Worm (Caenorhabditis elegans) whole organism, L3 larva: ENCODE results near the gene ptr-8.

Source experiments
- jun-1 ChIP-seq: fragments of 150-350 bp; optimal IDR thresholded peaks from 2 replicates; lab custom pipeline; 2014; ENCODE audit warnings: missing biosample characterization, missing genetic modification reagents, missing genetic modification characterization
- nhr-28 ChIP-seq: fragments of 150-350 bp; optimal IDR thresholded peaks from 2 replicates; lab custom pipeline; 2014; ENCODE audit warnings: missing biosample characterization, missing genetic modification characterization
- nhr-76 ChIP-seq: fragments of 150-350 bp; sonication (generic microtip); optimal IDR thresholded peaks from 5 replicates; lab custom pipeline; 2014; ENCODE audit warnings: missing biosample characterization, missing genetic modification characterization

DNA sequence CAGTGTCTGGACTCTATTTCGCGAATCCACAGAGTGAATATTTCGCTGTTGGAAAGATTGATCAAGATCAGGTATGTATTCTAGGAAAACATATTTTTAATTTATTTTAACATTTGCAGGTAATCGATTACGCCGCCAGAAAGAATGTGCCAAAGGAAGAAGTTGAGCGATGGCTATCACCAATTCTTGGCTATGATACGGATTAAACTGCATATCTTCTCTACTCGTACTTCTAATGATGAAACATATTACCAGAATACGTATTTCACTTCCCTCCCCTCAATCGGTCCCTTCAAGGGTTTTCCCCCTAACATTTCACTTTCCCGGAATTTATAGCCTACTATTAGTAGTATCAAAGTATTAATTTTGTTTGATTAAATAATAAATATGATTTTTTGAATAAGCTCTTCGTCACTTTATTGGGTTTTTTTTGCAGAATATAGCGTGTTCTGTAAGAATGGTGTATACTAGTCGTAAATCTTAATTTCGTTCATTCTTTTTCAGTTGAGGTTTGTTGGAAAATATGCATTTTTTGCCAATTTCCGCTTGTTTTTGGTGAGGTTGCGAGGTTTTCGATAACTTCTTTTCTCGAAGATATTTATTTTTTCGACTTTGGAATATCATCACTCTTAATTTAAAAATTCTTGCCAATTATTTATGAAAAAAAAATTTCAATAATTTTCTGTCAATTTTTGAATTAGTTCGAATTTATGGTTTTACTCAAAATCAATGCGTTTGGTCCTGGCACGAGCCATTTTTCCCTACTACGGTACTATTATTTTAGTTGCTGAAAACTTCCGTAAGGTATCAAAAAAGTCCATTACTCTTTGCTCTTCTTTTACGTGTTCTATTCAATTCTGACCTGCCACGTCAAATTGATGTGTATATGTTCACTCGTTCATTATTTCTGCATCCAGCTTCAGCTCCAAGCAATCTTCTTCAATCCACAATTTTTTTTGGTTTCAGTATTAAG lies 41.9 kb downstream of the ptr-8 start:
- TF ChIP-seq jun-1 (no peak), nhr-28 (no peak), nhr-76 (tag; lab: Kevin White, UChicago) (no peak)
